Worm (Caenorhabditis elegans): ENCODE measurements around the gene dct-5.

The dct-5 gene

DNA sequence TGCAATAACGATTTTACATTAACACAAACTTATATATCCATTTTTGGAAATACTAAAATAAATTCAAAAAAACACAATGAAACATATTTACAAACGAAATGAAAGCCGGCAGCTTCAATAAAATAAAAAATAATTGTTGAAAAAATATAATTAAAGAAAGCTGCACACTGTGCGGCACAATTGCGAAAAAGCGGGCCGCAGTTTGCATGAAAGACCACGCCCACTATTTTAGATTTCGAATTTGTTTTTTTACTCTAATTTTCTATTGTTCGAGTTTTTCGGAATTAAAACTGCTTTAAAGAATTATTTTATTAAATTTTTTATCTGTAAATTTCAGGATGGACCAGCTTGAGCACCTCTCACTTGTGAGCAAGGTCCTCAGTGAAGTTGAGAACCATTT is 37.5 kb downstream of the dct-5 start, which contains the start of gene mog-5:
mog-5 (plus strand) TSS at position 338 of the 400 bp plus-strand sequence.
- no peak for TF ChIP-seq Y79H2A.3 (GFP tag; conservative IDR thresholded peaks at IDR 0.05)
- peak; percentile 14 for TF ChIP-seq rpc-1 (optimal IDR thresholded peaks at IDR 0.05)
- TF ChIP-seq rpc-1 (tag; optimal IDR thresholded peaks at IDR 0.05), result no peak
- TF ChIP-seq snpc-1.3 (tag; optimal IDR thresholded peaks at IDR 0.05; ENCODE audit: insufficient read depth), result peak; percentile 23
- TF ChIP-seq pha-4 (tag; optimal IDR thresholded peaks at IDR 0.05), result peak; percentile 22

ce11 chrII:5398779-5399178 is 38.0 kb downstream of the dct-5 start, which contains the start of gene fbxl-3:
fbxl-3 (minus strand) TSS chrII:5398902.
- TF ChIP-seq chd-7 (tag; optimal IDR thresholded peaks at IDR 0.05), result no peak
- TF ChIP-seq hmg-1.2 (GFP tag; IDR thresholded peaks at IDR 0.05), result peak; percentile 83; the same call in 1 of the 2 replicates

- TF ChIP-seq nhr-179 (tag; optimal IDR thresholded peaks at IDR 0.05) (no peak), let-526 (GFP tag; IDR thresholded peaks at IDR 0.05) (no peak), nhr-80 (tag; optimal IDR thresholded peaks at IDR 0.05) (no peak), bed-1 (GFP tag; IDR thresholded peaks at IDR 0.05) (no peak), cebp-2 (GFP tag; IDR thresholded peaks at IDR 0.05) (no peak), rec-8 (tag; optimal IDR thresholded peaks at IDR 0.05) (no peak), ztf-18 (tag; optimal IDR thresholded peaks at IDR 0.05) (no peak), sea-2 (GFP tag; IDR thresholded peaks at IDR 0.05) (no peak), hmg-20 (GFP tag; IDR thresholded peaks at IDR 0.05) (no peak), F57A8.1 (GFP tag; optimal IDR thresholded peaks at IDR 0.05) (no peak), ets-4 (GFP tag; optimal IDR thresholded peaks at IDR 0.05) (no peak), ztf-6 (GFP tag; IDR thresholded peaks at IDR 0.05) (no peak)
These were observed 41.1 kb downstream of the dct-5 start, which contains the start of gene pink-1 for ce11 chrII:5395594-5395993. pink-1 (minus strand) TSS chrII:5395694.

DNA sequence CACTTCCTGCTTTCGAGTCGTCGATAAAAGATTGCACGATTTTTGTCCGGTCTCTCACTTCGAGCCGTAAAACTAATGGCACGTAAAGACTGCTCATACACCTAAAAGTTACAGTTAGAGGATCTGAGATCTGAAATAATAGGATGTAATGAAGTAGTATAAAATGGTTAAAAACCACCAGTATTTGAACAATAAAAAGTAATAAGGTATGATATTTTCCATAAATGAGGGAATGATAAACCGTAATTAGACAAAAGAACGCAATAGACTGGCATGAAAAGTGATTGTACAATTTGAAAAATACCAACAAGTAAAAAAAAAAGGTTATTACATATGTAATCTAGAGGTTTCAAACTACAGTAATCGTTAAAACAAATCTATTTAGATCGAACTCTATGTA is 43.6 kb downstream of the dct-5 start, which contains the start of gene brap-2:
brap-2 (minus strand) TSS at position 101 of the 400 bp plus-strand sequence.
- TF ChIP-seq attf-5 (GFP tag; optimal IDR thresholded peaks at IDR 0.05), result no peak
- TF ChIP-seq B0336.3 (GFP tag; IDR thresholded peaks at IDR 0.05), result no peak
- no peak for TF ChIP-seq lin-26 (GFP tag; IDR thresholded peaks at IDR 0.05)
- no peak for TF ChIP-seq T07F8.4 (tag; optimal IDR thresholded peaks at IDR 0.05)
- TF ChIP-seq aptf-3 (GFP tag; IDR thresholded peaks at IDR 0.05), result no peak
- no peak for TF ChIP-seq efl-1 (GFP tag; optimal IDR thresholded peaks at IDR 0.05)
- TF ChIP-seq ccch-3 (GFP tag; optimal IDR thresholded peaks at IDR 0.05), result no peak
- no peak for TF ChIP-seq Y95B8A.8 (GFP tag; IDR thresholded peaks at IDR 0.05)
- TF ChIP-seq B0019.2 (GFP tag; conservative IDR thresholded peaks at IDR 0.05), result no peak
- no peak for TF ChIP-seq zfh-2 (GFP tag; conservative IDR thresholded peaks at IDR 0.05)
- no peak for TF ChIP-seq hrde-1 (tag; optimal IDR thresholded peaks at IDR 0.05; ENCODE audit: borderline replicate concordance)
- TF ChIP-seq sea-2 (GFP tag; IDR thresholded peaks at IDR 0.05), result no peak

DNA sequence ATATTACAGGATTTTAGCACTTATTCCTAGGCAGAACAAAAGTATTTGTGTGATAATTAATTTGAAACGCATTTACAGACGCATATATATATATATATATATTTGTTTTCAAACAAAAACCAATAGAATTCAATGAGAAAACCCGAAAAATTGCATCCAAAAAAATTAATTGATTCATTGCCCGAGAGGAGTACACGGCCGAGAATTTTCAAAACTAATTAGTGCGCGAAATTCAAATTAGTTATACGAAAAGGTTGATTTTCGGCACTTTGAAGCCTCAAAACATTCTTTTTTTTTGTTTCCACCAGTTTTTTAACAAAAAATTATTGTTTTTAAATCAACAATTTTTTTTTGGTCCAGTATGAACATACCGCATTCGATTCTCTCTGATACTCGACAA is 45.3 kb downstream of the dct-5 start:
- no peak for TF ChIP-seq ztf-18 (tag; optimal IDR thresholded peaks at IDR 0.05)
- no peak for TF ChIP-seq madf-6 (GFP tag; IDR thresholded peaks at IDR 0.05)
- peak; percentile 25 for TF ChIP-seq lin-54 (GFP tag; optimal IDR thresholded peaks at IDR 0.05)
- no peak for TF ChIP-seq nfya-2 (GFP tag; IDR thresholded peaks at IDR 0.05)

Measured in whole organism, young adult.